Worm (Caenorhabditis elegans): ENCODE results near the gene str-13.

str-13 gene

DNA sequence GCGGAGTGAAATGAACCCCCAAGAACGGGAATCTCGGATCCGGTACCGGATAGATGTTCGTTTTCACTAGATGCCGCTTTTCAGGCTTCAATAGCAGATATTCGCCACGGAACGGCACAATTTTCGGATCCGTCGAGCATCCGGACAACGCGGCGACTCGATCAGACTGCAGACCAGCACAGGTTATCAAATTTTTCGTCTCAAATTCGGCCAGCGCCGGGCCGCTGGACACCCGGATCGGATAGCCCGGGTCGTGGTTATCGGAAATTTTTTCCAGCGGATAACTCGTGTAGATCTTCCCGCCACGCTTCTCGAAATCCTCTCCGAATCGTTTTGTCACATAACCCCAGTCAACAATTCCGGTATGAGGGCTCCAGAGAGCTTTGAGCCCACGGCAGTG, 36.5 kb downstream of the str-13 start:
- TF ChIP-seq F26F4.8 (GFP tag; conservative IDR thresholded peaks at IDR 0.05) (no peak), set-16 (GFP tag; IDR thresholded peaks at IDR 0.05) (peak; percentile 59)

DNA sequence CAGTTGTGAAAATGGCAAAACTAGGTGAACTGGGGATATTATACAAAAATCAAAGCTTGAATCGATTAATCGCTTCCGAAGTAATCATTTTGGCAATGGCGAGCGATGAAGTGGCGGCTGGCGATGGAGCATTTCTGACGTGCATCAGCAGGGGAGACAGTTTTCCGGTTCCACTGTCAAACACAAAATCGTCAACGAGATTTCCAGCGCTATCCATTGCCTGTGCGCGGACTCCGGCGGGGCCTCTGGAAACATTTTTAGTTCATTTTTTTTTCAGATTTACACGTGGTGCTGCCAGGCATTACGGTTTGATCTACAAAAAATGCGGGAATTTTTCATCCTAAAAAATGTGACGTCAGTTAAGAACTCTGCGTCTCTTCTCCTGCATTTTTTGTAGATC, 38.4 kb downstream of the str-13 start:
- TF ChIP-seq tra-1 (GFP tag; IDR thresholded peaks at IDR 0.05) (peak; percentile 6; the same call in 1 of the 2 replicates), Y5F2A.4 (GFP tag; optimal IDR thresholded peaks at IDR 0.05) (no peak)

DNA sequence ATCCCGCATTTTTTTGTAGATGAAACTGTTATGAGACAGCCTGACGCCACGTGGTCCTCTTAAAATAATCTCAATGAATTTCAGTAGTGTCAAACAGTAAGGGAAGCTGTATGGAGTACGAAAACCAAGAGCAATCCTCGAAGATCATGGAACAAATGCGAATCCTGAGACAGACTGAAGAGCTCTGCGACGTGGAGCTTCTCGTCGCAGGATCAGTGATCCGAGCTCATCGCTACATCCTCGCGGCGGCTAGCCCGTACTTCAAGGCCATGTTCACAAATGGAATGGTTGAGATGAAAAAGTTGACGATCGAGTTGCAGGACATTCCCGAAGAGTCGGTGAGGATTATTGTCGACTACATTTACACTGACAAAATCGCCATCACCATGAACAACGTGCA, 42.8 kb downstream of the str-13 start:
- TF ChIP-seq vab-7 (GFP tag; IDR thresholded peaks at IDR 0.05) (no peak), daf-12 (tag; optimal IDR thresholded peaks at IDR 0.05) (no peak), mep-1 (tag; optimal IDR thresholded peaks at IDR 0.05) (no peak), aha-1 (tag) (peak; percentile 96)

- TF ChIP-seq duxl-1 (tag; optimal IDR thresholded peaks at IDR 0.05; ENCODE audit: poor library complexity) (no peak), unc-39 (tag; optimal IDR thresholded peaks at IDR 0.05) (no peak), mdt-29 (GFP tag; IDR thresholded peaks at IDR 0.05) (no peak), attf-4 (tag; optimal IDR thresholded peaks at IDR 0.05) (no peak), nhr-111 (GFP tag; optimal IDR thresholded peaks at IDR 0.05) (no peak), nhr-28 (tag; optimal IDR thresholded peaks at IDR 0.05) (peak; percentile 92)
Observed at ce11 chrV:2683497-2683896, 43.5 kb downstream of the str-13 start.

DNA sequence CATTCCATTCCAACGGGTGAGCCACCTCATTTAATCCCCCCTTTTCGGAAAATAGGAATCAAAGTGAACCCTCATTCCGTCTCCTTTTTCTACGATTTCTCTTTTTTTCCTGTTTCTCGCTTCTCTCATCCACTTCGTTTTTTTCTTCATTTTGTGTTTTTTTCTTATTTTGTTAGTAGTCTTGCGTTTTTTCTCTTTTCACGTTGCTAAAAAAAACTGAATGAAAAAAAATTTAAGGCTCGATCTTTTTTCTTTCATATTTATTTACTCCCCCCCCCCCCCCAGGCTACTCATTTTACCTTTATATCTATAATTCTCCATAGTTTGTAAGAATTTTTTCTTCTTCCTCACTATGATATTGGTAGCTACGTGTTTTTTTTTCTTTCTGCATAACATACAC, 49.4 kb downstream of the str-13 start:
- TF ChIP-seq unc-62 (GFP tag; optimal IDR thresholded peaks at IDR 0.05 in 1 of 2), result peak in 1 of 2 experiments; percentile 94
- TF ChIP-seq unc-62 (tag; optimal IDR thresholded peaks at IDR 0.05), result no peak
- no peak for TF ChIP-seq mdl-1 (tag; optimal IDR thresholded peaks at IDR 0.05)
- TF ChIP-seq nhr-28 (tag; optimal IDR thresholded peaks at IDR 0.05), result no peak
- TF ChIP-seq lin-38 (GFP tag; IDR thresholded peaks at IDR 0.05), result no peak
- no peak for TF ChIP-seq egl-43 (GFP tag; IDR thresholded peaks at IDR 0.05)
- TF ChIP-seq F49E8.2 (tag; optimal IDR thresholded peaks at IDR 0.05; ENCODE audit: borderline replicate concordance), result no peak
- TF ChIP-seq ceh-32 (tag; optimal IDR thresholded peaks at IDR 0.05; ENCODE audit: poor library complexity), result no peak
- no peak for TF ChIP-seq mep-1 (tag; optimal IDR thresholded peaks at IDR 0.05)
- no peak for TF ChIP-seq nhr-11 (tag; optimal IDR thresholded peaks at IDR 0.05)
- TF ChIP-seq aha-1 (tag), result peak; percentile 30
- no peak for TF ChIP-seq snpc-4 (tag; optimal IDR thresholded peaks at IDR 0.05)
- no peak for TF ChIP-seq cey-2 (tag; optimal IDR thresholded peaks at IDR 0.05; ENCODE audit: borderline replicate concordance, insufficient read depth)
- TF ChIP-seq Y48G9A.11 (GFP tag; IDR thresholded peaks at IDR 0.05), result no peak
- no peak for TF ChIP-seq sdz-12 (GFP tag; optimal IDR thresholded peaks at IDR 0.05)
- no peak for TF ChIP-seq hlh-11 (tag; optimal IDR thresholded peaks at IDR 0.05)
- no peak for TF ChIP-seq lin-39 (tag; optimal IDR thresholded peaks at IDR 0.05)
- no peak for TF ChIP-seq spr-1 (tag; optimal IDR thresholded peaks at IDR 0.05)
- TF ChIP-seq mdt-29 (GFP tag; IDR thresholded peaks at IDR 0.05), result no peak
